Worm (Caenorhabditis elegans) whole organism, L3 larva: ENCODE results near the gene xbx-1.
"Not testable (repeated sequence)": the region's sequence is repeated elsewhere in the genome, so short reads cannot be mapped to it uniquely, and the experiment has no call there.

Source experiments
- R02D3.7 ChIP-seq: fragments of 150-350 bp; optimal IDR thresholded peaks from 2 replicates; lab custom pipeline; 2014; ENCODE audit warnings: missing biosample characterization, missing genetic modification characterization
- ZK546.5 ChIP-seq: sonication (generic microtip); optimal IDR thresholded peaks from 2 replicates; lab custom pipeline; 2017; ENCODE audit warnings: missing biosample characterization, missing genetic modification characterization
- aly-2 ChIP-seq: fragments of 150-350 bp; optimal IDR thresholded peaks from 2 replicates; lab custom pipeline; 2014; ENCODE audit warnings: missing biosample characterization, missing genetic modification characterization
- egl-27 ChIP-seq: sonication (generic microtip); optimal IDR thresholded peaks from 4 replicates; lab custom pipeline; 2017; ENCODE audit warnings: missing biosample characterization, missing genetic modification reagents, missing genetic modification characterization
- fos-1 ChIP-seq: fragments of 150-350 bp; optimal IDR thresholded peaks from 2 replicates; lab custom pipeline; 2014; ENCODE audit warnings: missing biosample characterization, missing genetic modification characterization
- nhr-237 ChIP-seq: fragments of 150-350 bp; optimal IDR thresholded peaks from 2 replicates; lab custom pipeline; 2014; ENCODE audit warnings: missing biosample characterization, missing genetic modification characterization
- nhr-25 ChIP-seq: sonication (generic microtip); optimal IDR thresholded peaks from 2 replicates; lab custom pipeline; 2017; ENCODE audit warnings: missing biosample characterization, missing genetic modification characterization
- pqm-1 ChIP-seq: fragments of 150-350 bp; optimal IDR thresholded peaks from 2 replicates; lab custom pipeline; 2017; ENCODE audit warnings: missing biosample characterization, missing genetic modification characterization, inconsistent platforms
- unc-62 ChIP-seq: fragments of 150-350 bp; sonication (generic microtip); optimal IDR thresholded peaks from 4 replicates; lab custom pipeline; 2014; ENCODE audit warnings: missing biosample characterization, missing genetic modification reagents, missing genetic modification characterization

- not testable (repeated sequence) for TF ChIP-seq unc-62 (GFP tag; lab: Kevin White, UChicago); R02D3.7 (tag; lab: Kevin White, UChicago); fos-1 (tag; lab: Kevin White, UChicago); aly-2 (tag; lab: Kevin White, UChicago); nhr-237 (tag; lab: Kevin White, UChicago); pqm-1; ZK546.5 (tag; lab: Kevin White, UChicago); nhr-25 (tag; lab: Kevin White, UChicago); egl-27 (tag; lab: Kevin White, UChicago)
These were observed 51.3 kb downstream of the xbx-1 start, which contains the start of gene cng-1 for ce11 chrV:15031373-15031772.
